Worm (Caenorhabditis elegans): ENCODE data around the gene hpo-26.

ce11 chrV:6509717-6510116 is 23.1 kb downstream of the hpo-26 start, which contains the start of gene ubh-2:
- TF ChIP-seq mdl-1 (tag; optimal IDR thresholded peaks at IDR 0.05): no peak
- no peak for TF ChIP-seq unc-62 (GFP tag; optimal IDR thresholded peaks at IDR 0.05)
- TF ChIP-seq nfya-1 (tag; optimal IDR thresholded peaks at IDR 0.05; ENCODE audit: insufficient read depth): no peak
- no peak for TF ChIP-seq snpc-4 (tag; optimal IDR thresholded peaks at IDR 0.05)
- TF ChIP-seq ztf-11 (tag; optimal IDR thresholded peaks at IDR 0.05): no peak
